Worm (Caenorhabditis elegans) whole organism, late embryonic: ENCODE results near the gene fbxa-61.

Source experiments
- C08G9.2 ChIP-seq: sonication (generic microtip); optimal IDR thresholded peaks from 2 replicates; lab custom pipeline; 2016; ENCODE audit warnings: mild to moderate bottlenecking, missing genetic modification characterization, moderate library complexity, missing compliant biosample characterization
- C38D4.7 ChIP-seq: fragments of 200-800 bp; sonication (Bioruptor generic); optimal IDR thresholded peaks from 2 replicates; lab custom pipeline; 2018; ENCODE audit warnings: mild to moderate bottlenecking, missing genetic modification characterization, moderate library complexity, missing compliant biosample characterization
- K09A11.1 ChIP-seq: sonication (generic microtip); optimal IDR thresholded peaks from 2 replicates; lab custom pipeline; 2017; ENCODE audit warnings: antibody characterized with exemption, mild to moderate bottlenecking, missing genetic modification characterization, missing compliant biosample characterization; ENCODE audit not compliant: insufficient read depth
- T23F11.4 ChIP-seq: fragments of 200-800 bp; sonication (Bioruptor generic); optimal IDR thresholded peaks from 2 replicates; lab custom pipeline; 2018; ENCODE audit warnings: mild to moderate bottlenecking, missing genetic modification characterization, missing compliant biosample characterization
- Y22D7AL.16 ChIP-seq: sonication (generic microtip); optimal IDR thresholded peaks from 2 replicates; lab custom pipeline; 2016; ENCODE audit warnings: missing genetic modification characterization, missing compliant biosample characterization
- ama-1 ChIP-seq: fragments of 150-350 bp; optimal IDR thresholded peaks from 2 replicates; lab custom pipeline; 2014
- ceh-19 ChIP-seq: fragments of 200-800 bp; sonication (Bioruptor generic); optimal IDR thresholded peaks from 2 replicates; lab custom pipeline; 2018; ENCODE audit warnings: mild to moderate bottlenecking, missing genetic modification characterization, missing compliant biosample characterization
- ceh-22 ChIP-seq: sonication (generic microtip); optimal IDR thresholded peaks from 2 replicates; lab custom pipeline; 2017; ENCODE audit warnings: missing biosample characterization, missing genetic modification characterization
- ceh-24 ChIP-seq: sonication (generic microtip); optimal IDR thresholded peaks from 2 replicates; lab custom pipeline; 2016; ENCODE audit warnings: mild to moderate bottlenecking, missing genetic modification characterization, missing compliant biosample characterization
- ceh-6 ChIP-seq: fragments of 200-800 bp; sonication (Bioruptor generic); optimal IDR thresholded peaks from 2 replicates; lab custom pipeline; 2018; ENCODE audit warnings: mild to moderate bottlenecking, missing genetic modification characterization, missing compliant biosample characterization
- ceh-9 ChIP-seq: sonication (generic microtip); optimal IDR thresholded peaks from 2 replicates; lab custom pipeline; 2016; ENCODE audit warnings: mild to moderate bottlenecking, missing genetic modification characterization, inconsistent platforms, missing compliant biosample characterization
- elt-2 ChIP-seq: sonication (generic microtip); optimal IDR thresholded peaks from 2 replicates; lab custom pipeline; 2016; ENCODE audit warnings: missing genetic modification reagents, missing genetic modification characterization, missing compliant biosample characterization
- eyg-1 ChIP-seq: sonication (generic microtip); optimal IDR thresholded peaks from 2 replicates; lab custom pipeline; 2016; ENCODE audit warnings: missing genotype, missing genetic modification characterization, missing compliant biosample characterization
- fkh-6 ChIP-seq: sonication (generic microtip); optimal IDR thresholded peaks from 2 replicates; lab custom pipeline; 2016; ENCODE audit warnings: missing genetic modification characterization, missing compliant biosample characterization
- gmeb-2 ChIP-seq: sonication (generic microtip); optimal IDR thresholded peaks from 2 replicates; lab custom pipeline; 2016; ENCODE audit warnings: missing genetic modification characterization, inconsistent platforms, missing compliant biosample characterization
- hlh-15 ChIP-seq: sonication (generic microtip); optimal IDR thresholded peaks from 2 replicates; lab custom pipeline; 2016; ENCODE audit warnings: missing genetic modification characterization, missing compliant biosample characterization
- hlh-30 ChIP-seq: sonication (generic microtip); optimal IDR thresholded peaks from 2 replicates; lab custom pipeline; 2017; ENCODE audit warnings: antibody characterized with exemption, missing genetic modification characterization, missing compliant biosample characterization; ENCODE audit not compliant: insufficient read depth
- hlh-6 ChIP-seq: sonication (generic microtip); optimal IDR thresholded peaks from 2 replicates; lab custom pipeline; 2016; ENCODE audit warnings: missing genotype, missing genetic modification characterization, missing compliant biosample characterization
- hlh-8 ChIP-seq: sonication (generic microtip); optimal IDR thresholded peaks from 2 replicates; lab custom pipeline; 2016; ENCODE audit warnings: missing genotype, missing genetic modification characterization, missing compliant biosample characterization
- lin-11 ChIP-seq: fragments of 200-800 bp; sonication (Bioruptor generic); optimal IDR thresholded peaks from 2 replicates; lab custom pipeline; 2018; ENCODE audit warnings: mild to moderate bottlenecking, missing genetic modification characterization, missing compliant biosample characterization
- mec-3 ChIP-seq: sonication (generic microtip); optimal IDR thresholded peaks from 2 replicates; lab custom pipeline; 2016; ENCODE audit warnings: borderline replicate concordance, missing genetic modification characterization, missing compliant biosample characterization
- nfya-1 ChIP-seq: sonication (generic microtip); optimal IDR thresholded peaks from 2 replicates; lab custom pipeline; 2017; ENCODE audit warnings: missing genetic modification characterization, mild to moderate bottlenecking, missing compliant biosample characterization, antibody characterized with exemption, moderate library complexity
- nhr-232 ChIP-seq: sonication (generic microtip); optimal IDR thresholded peaks from 2 replicates; lab custom pipeline; 2016; ENCODE audit warnings: missing genetic modification characterization, missing compliant biosample characterization
- odd-2 ChIP-seq: sonication (generic microtip); optimal IDR thresholded peaks from 2 replicates; lab custom pipeline; 2017; ENCODE audit warnings: antibody characterized with exemption, mild to moderate bottlenecking, missing genetic modification characterization, missing compliant biosample characterization
- pag-3 ChIP-seq: sonication (generic microtip); optimal IDR thresholded peaks from 2 replicates; lab custom pipeline; 2016; ENCODE audit warnings: missing compliant biosample characterization, missing genetic modification characterization, borderline replicate concordance
- ref-2 ChIP-seq: sonication (generic microtip); optimal IDR thresholded peaks from 2 replicates; lab custom pipeline; 2016; ENCODE audit warnings: missing genetic modification characterization, missing compliant biosample characterization
- sdc-2 ChIP-seq: sonication (generic microtip); optimal IDR thresholded peaks from 2 replicates; lab custom pipeline; 2016; ENCODE audit warnings: missing genotype, missing genetic modification characterization, missing compliant biosample characterization
- sox-4 ChIP-seq: sonication (generic microtip); optimal IDR thresholded peaks from 2 replicates; lab custom pipeline; 2017; ENCODE audit warnings: mild to moderate bottlenecking, missing genetic modification characterization, inconsistent platforms, missing compliant biosample characterization
- ttx-3 ChIP-seq: sonication (generic microtip); optimal IDR thresholded peaks from 2 replicates; lab custom pipeline; 2016; ENCODE audit warnings: missing genetic modification reagents, missing genetic modification characterization, missing compliant biosample characterization
- unc-3 ChIP-seq, 2 experiments: fragments of 200-800 bp in 1 of 2; sonication (Bioruptor generic) in 1 of 2; sonication (generic microtip) in 1 of 2; conservative IDR thresholded peaks in 1 of 2; optimal IDR thresholded peaks in 1 of 2; 2 replicates each; pipeline versions ENCODE4 v1.3.6 to Lab custom; 2016 to 2022; ENCODE audit warnings: missing compliant biosample characterization in 2 of 2, missing genetic modification characterization in 2 of 2, missing genetic modification reagents in 1 of 2
- unc-42 ChIP-seq: sonication (generic microtip); optimal IDR thresholded peaks from 2 replicates; lab custom pipeline; 2016; ENCODE audit warnings: missing genotype, missing genetic modification characterization, missing compliant biosample characterization
- unc-55 ChIP-seq: sonication (generic microtip); optimal IDR thresholded peaks from 2 replicates; lab custom pipeline; 2017; ENCODE audit warnings: missing biosample characterization, missing genetic modification reagents, missing genetic modification characterization
- ztf-16 ChIP-seq: sonication (generic microtip); optimal IDR thresholded peaks from 2 replicates; lab custom pipeline; 2017; ENCODE audit warnings: missing genetic modification characterization, missing compliant biosample characterization

Gene fbxa-61

DNA sequence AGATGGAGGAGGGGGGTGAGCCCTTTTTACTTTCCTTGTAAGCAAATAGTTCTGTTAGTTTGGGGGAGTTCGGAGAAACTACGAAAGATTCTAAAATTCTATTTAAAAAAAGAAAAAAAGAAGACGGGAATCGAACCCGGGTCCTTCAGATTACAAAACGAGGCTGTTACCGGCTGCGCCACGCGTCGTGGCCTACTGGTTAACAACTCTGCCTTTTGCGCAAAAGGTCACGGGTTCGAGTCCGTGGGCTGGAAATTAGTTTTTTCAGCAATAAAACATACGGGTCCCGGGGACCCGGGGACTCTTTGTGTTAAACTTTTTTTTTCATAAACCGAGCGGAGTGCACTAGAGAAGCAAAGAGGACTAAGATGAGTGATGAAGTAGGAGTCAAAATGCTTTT, 7.7 kb upstream of the fbxa-61 start:
- peak; percentile 22 for TF ChIP-seq unc-55 (GFP tag; lab: Kevin White, UChicago)
- no peak for TF ChIP-seq ceh-6 (GFP tag; lab: Kevin White, UChicago)

DNA sequence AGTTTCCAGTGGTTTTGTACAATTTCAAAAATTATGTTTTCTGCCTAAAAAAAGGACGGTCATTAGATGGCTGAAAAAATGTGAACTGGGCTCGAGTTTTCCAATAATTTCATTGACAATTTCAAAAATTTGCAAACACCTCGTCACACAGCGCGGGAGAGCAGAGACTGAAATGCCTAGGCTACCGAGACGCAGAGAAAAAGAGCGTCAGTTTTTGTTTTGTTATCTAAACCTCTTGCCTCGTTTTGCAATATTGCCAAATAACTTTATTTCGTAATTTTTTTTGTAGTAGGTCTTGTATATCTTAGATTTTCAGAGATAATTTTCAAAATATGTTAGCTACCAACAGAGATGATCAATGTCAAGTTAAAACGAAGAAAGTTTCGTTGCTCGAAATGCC, 4.4 kb downstream of the fbxa-61 start, which contains the start of gene fbxa-63:
TSS of gene fbxa-63 (plus strand) at position 310 of the 400 bp plus-strand sequence.
- TF ChIP-seq ama-1 (lab: Kevin White, UChicago) (no peak), nfya-1 (tag; lab: Kevin White, UChicago) (peak; percentile 30), elt-2 (tag; lab: Kevin White, UChicago) (no peak), lin-11 (tag; lab: Kevin White, UChicago) (no peak), eyg-1 (tag; lab: Kevin White, UChicago) (no peak), ttx-3 (tag; lab: Kevin White, UChicago) (no peak), gmeb-2 (tag; lab: Kevin White, UChicago) (no peak), sox-4 (tag; lab: Kevin White, UChicago) (no peak)

DNA sequence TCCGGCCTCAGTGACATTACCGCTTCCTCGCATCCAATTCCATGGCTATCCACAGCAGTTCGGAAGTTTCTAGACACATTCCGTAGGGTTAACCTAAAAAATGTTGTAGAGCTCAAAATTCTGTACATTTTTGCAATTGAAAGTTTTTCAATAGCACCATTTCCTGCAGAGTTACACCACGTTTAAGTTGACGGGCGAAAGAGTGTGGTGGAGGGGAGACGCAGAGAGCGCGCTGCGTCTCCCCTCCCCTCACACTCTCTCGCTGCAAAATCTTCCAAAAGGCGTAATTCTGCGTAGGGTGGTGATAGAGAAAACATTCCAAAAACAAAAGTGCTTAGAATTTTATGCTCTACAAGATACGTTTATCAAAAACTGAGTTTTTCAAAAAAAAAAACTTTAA, 9.5 kb downstream of the fbxa-61 start:
- TF ChIP-seq fkh-6 (tag; lab: Kevin White, UChicago), result no peak
- TF ChIP-seq mec-3, result no peak
- no peak for TF ChIP-seq hlh-8 (tag; lab: Kevin White, UChicago)
- no peak for TF ChIP-seq unc-42
- TF ChIP-seq nfya-1 (tag; lab: Kevin White, UChicago), result no peak
- TF ChIP-seq ceh-22 (tag; lab: Kevin White, UChicago), result no peak
- TF ChIP-seq ceh-24 (tag; lab: Kevin White, UChicago), result no peak
- TF ChIP-seq ztf-16 (tag; lab: Kevin White, UChicago), result no peak
- no peak for TF ChIP-seq pag-3
- no peak for TF ChIP-seq ceh-19
- TF ChIP-seq ceh-9, result no peak
- TF ChIP-seq hlh-30 (tag; lab: Kevin White, UChicago), result no peak
- no peak for TF ChIP-seq hlh-15 (tag; lab: Kevin White, UChicago)
- TF ChIP-seq Y22D7AL.16 (tag; lab: Kevin White, UChicago), result no peak
- no peak for TF ChIP-seq nhr-232 (tag; lab: Kevin White, UChicago)
- no peak for TF ChIP-seq C08G9.2 (tag; lab: Kevin White, UChicago)
- TF ChIP-seq ttx-3 (tag; lab: Kevin White, UChicago), result no peak
- no peak for TF ChIP-seq gmeb-2 (tag; lab: Kevin White, UChicago)

DNA sequence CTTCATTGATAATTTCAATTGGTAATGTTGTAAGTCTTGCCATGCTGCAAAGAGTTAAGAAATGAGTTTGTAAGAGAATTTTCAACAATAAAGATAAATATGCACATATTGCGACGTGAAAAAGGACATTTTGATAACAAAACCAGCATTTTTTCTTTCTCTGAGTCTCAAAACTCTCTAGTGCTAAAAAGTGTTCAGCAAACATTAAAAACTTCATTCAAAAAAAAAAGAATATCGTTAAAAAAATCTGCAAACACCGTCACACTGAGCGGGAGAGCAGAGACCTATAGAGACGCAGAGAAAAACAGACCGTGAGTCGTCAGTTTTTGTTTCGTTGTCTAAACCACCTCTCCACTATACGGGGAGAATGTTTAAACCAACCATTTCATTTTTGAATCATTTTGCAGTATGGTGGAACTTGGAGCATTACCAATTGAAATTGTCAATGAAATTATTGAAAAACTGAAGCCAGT, 10.3 kb downstream of the fbxa-61 start, which contains the start of the genes fbxa-76 and fbxa-77:
TSS of gene fbxa-76 (minus strand) at position 51 of the 473 bp plus-strand sequence.
TSS of gene fbxa-77 (plus strand) at position 365 of the 473 bp plus-strand sequence.
- TF ChIP-seq hlh-15 (tag; lab: Kevin White, UChicago) (no peak), ttx-3 (tag; lab: Kevin White, UChicago) (no peak), unc-3 (GFP tag; conservative IDR thresholded peaks at IDR 0.05; lab: Robert Waterston, UW) (no peak), unc-3 (tag; optimal IDR thresholded peaks at IDR 0.05; lab: Kevin White, UChicago) (no peak), hlh-6 (tag; lab: Kevin White, UChicago) (no peak), ref-2 (tag; lab: Kevin White, UChicago) (no peak), mec-3 (no peak), nfya-1 (tag; lab: Kevin White, UChicago) (no peak), C38D4.7 (GFP tag; lab: Kevin White, UChicago) (no peak), sdc-2 (no peak), hlh-30 (tag; lab: Kevin White, UChicago) (no peak), ztf-16 (tag; lab: Kevin White, UChicago) (no peak), T23F11.4 (GFP tag; lab: Kevin White, UChicago) (no peak), K09A11.1 (no peak), odd-2 (tag; lab: Kevin White, UChicago) (no peak), ceh-9 (no peak)
